Worm (Caenorhabditis elegans): ENCODE results near the gene cec-2.

ce11 chrIV:1212357-1212756 lies 41.8 kb downstream of the cec-2 start:
- TF ChIP-seq hlh-12 (tag; optimal IDR thresholded peaks at IDR 0.05) (no peak), ztf-25 (GFP tag; IDR thresholded peaks at IDR 0.05) (no peak), egl-44 (GFP tag; IDR thresholded peaks at IDR 0.05) (no peak)
